ENCODE assay signal across 3 fruit fly cellular contexts in the genomic region with DNA sequence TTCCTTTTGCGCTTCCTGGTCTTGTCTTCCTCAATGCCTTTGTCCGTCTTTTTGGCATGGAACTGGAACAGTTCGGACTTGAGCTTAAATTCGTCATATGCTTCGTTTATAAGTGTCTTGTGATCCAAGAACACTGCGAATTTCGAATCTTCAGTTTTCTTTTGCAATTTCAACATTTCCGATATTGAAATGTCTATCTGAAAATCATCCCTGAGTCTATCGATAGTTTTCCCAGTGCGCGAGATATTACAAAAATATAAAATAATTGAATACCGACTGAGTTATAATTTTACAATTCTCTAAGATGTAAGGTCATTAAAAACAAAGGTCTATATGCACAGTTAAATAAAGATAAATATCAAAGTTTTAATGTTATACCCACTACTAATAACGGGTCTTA.
TF ChIP-seq lines count a peak whose summit lies in the region.

Mettl4 (minus strand) TSS at position 208 of the 400 bp plus-strand sequence.

- TF ChIP-seq CTCF in whole organism, embryonic (GFP tag; optimal IDR thresholded peaks at IDR 0.05; lab: Kevin White, UChicago), result no peak

TF ChIP-seq in whole organism, adult, 20 proteins besides CTCF, POLR2A, EP300 and RAD21:
- no peak for TF ChIP-seq cnc (optimal IDR thresholded peaks at IDR 0.05; lab: Kevin White, UChicago)
- no peak for TF ChIP-seq CG12768 (GFP tag; optimal IDR thresholded peaks at IDR 0.05; lab: Kevin White, UChicago)
- TF ChIP-seq bab1 (GFP tag; optimal IDR thresholded peaks at IDR 0.05; lab: Kevin White, UChicago), result peak; percentile 3
- no peak for TF ChIP-seq Hr96 (GFP tag; optimal IDR thresholded peaks at IDR 0.05; lab: Kevin White, UChicago)
- no peak for TF ChIP-seq pad (GFP tag; optimal IDR thresholded peaks at IDR 0.05; lab: Kevin White, UChicago)

TF ChIP-seq in whole organism, embryonic, 481 proteins besides CTCF, POLR2A, EP300 and RAD21 (continues in another document):
- TF ChIP-seq CG2120 (GFP tag; optimal IDR thresholded peaks at IDR 0.05; lab: Kevin White, UChicago), result no peak
- peak; percentile 62 for TF ChIP-seq Sry-δ (GFP tag; optimal IDR thresholded peaks at IDR 0.05; lab: Kevin White, UChicago)
- peak; percentile 67 for TF ChIP-seq Bgb (GFP tag; IDR thresholded peaks at IDR 0.05; lab: Robert Waterston, UW; ENCODE audit: partially characterized antibody)
- TF ChIP-seq Dp (GFP tag; optimal IDR thresholded peaks at IDR 0.05; lab: Kevin White, UChicago), result peak; percentile 86
- no peak for TF ChIP-seq Doc2 (GFP tag; IDR thresholded peaks at IDR 0.05; lab: Robert Waterston, UW)
- TF ChIP-seq run (tag; optimal IDR thresholded peaks at IDR 0.05; lab: Kevin White, UChicago), result no peak
- TF ChIP-seq crp (GFP tag; optimal IDR thresholded peaks at IDR 0.05; lab: Kevin White, UChicago), result peak in 1 of 2 experiments; percentile 65
- TF ChIP-seq Ets97D (GFP tag; optimal IDR thresholded peaks at IDR 0.05; lab: Kevin White, UChicago), result peak; percentile 47
- no peak for TF ChIP-seq CG1792 (GFP tag; optimal IDR thresholded peaks at IDR 0.05; lab: Kevin White, UChicago)
- peak; percentile 63; the same call in 2 of the 3 replicates for TF ChIP-seq Doc3 (GFP tag; IDR thresholded peaks at IDR 0.05; lab: Robert Waterston, UW; ENCODE audit: partially characterized antibody)
- 0 out of 2 replicates have a peak, but pooled peaks have one; percentile 9 for TF ChIP-seq inv (GFP tag; IDR thresholded peaks at IDR 0.05; lab: Robert Waterston, UW; ENCODE audit: partially characterized antibody)
- TF ChIP-seq CG7372 (GFP tag; IDR thresholded peaks at IDR 0.05; lab: Robert Waterston, UW), result no peak
- TF ChIP-seq Opbp (GFP tag; IDR thresholded peaks at IDR 0.05; lab: Robert Waterston, UW; ENCODE audit: partially characterized antibody), result peak; percentile 58; the same call in 2 of the 3 replicates
- peak; percentile 4 for TF ChIP-seq CG10267 (tag; optimal IDR thresholded peaks at IDR 0.05; lab: Kevin White, UChicago)
- no peak for TF ChIP-seq B-H2 (GFP tag; optimal IDR thresholded peaks at IDR 0.05; lab: Kevin White, UChicago)
- TF ChIP-seq knrl (GFP tag; IDR thresholded peaks at IDR 0.05; lab: Robert Waterston, UW; ENCODE audit: partially characterized antibody), result peak; percentile 51; the same call in 2 of the 3 replicates
- TF ChIP-seq CG1603 (tag; optimal IDR thresholded peaks at IDR 0.05; lab: Kevin White, UChicago), result peak; percentile 8
- TF ChIP-seq CG15601 (tag; optimal IDR thresholded peaks at IDR 0.05; lab: Kevin White, UChicago), result no peak
- peak; percentile 28; the same call in 1 of the 2 replicates for TF ChIP-seq nerfin-2 (GFP tag; IDR thresholded peaks at IDR 0.05; lab: Robert Waterston, UW; ENCODE audit: partially characterized antibody)
- TF ChIP-seq CG17568 (GFP tag; optimal IDR thresholded peaks at IDR 0.05; lab: Kevin White, UChicago), result no peak
- TF ChIP-seq Mrtf (GFP tag; IDR thresholded peaks at IDR 0.05; lab: Robert Waterston, UW), result no peak
- peak; percentile 65; the same call in 2 of the 3 replicates for TF ChIP-seq CG6791 (GFP tag; IDR thresholded peaks at IDR 0.05; lab: Robert Waterston, UW; ENCODE audit: partially characterized antibody)
- peak; percentile 71 for TF ChIP-seq Dll (GFP tag; IDR thresholded peaks at IDR 0.05; lab: Robert Waterston, UW; ENCODE audit: partially characterized antibody)
- no peak for TF ChIP-seq ap (GFP tag; IDR thresholded peaks at IDR 0.05; lab: Robert Waterston, UW)
- TF ChIP-seq CG17186 (GFP tag; optimal IDR thresholded peaks at IDR 0.05; lab: Kevin White, UChicago), result no peak
- no peak for TF ChIP-seq exex (tag; optimal IDR thresholded peaks at IDR 0.05; lab: Kevin White, UChicago)
- TF ChIP-seq CG8944 (GFP tag; optimal IDR thresholded peaks at IDR 0.05; lab: Kevin White, UChicago), result no peak
- TF ChIP-seq ato (GFP tag; IDR thresholded peaks at IDR 0.05; lab: Robert Waterston, UW; ENCODE audit: partially characterized antibody), result peak; percentile 53; the same call in 1 of the 2 replicates
- TF ChIP-seq CG3995 (GFP tag; optimal IDR thresholded peaks at IDR 0.05; lab: Kevin White, UChicago), result peak; percentile 64
- TF ChIP-seq CoRest (tag; optimal IDR thresholded peaks at IDR 0.05; lab: Kevin White, UChicago), result peak; percentile 1
- TF ChIP-seq BEAF-32 (GFP tag; optimal IDR thresholded peaks at IDR 0.05; lab: Kevin White, UChicago), result peak; percentile 73
- TF ChIP-seq Ravus (GFP tag; IDR thresholded peaks at IDR 0.05; lab: Robert Waterston, UW), result no peak
- TF ChIP-seq CG14860 (GFP tag; IDR thresholded peaks at IDR 0.05; lab: Robert Waterston, UW; ENCODE audit: partially characterized antibody), result peak; percentile 51; the same call in 1 of the 3 replicates
- TF ChIP-seq HmgD (GFP tag; optimal IDR thresholded peaks at IDR 0.05; lab: Kevin White, UChicago), result no peak
- TF ChIP-seq HHEX (GFP tag; optimal IDR thresholded peaks at IDR 0.05; lab: Kevin White, UChicago), result no peak
- TF ChIP-seq unpg (GFP tag; optimal IDR thresholded peaks at IDR 0.05; lab: Kevin White, UChicago), result no peak

TF ChIP-seq in whole organism, prepupa, 60 proteins besides CTCF, POLR2A, EP300 and RAD21:
- TF ChIP-seq Eip78C (GFP tag; lab: Kevin White, UChicago), result peak; percentile 34
- no peak for TF ChIP-seq Smox (GFP tag; optimal IDR thresholded peaks at IDR 0.05; lab: Kevin White, UChicago)
TF ChIP-seq in whole organism, prepupa: peak in this region for 1.
